Worm (Caenorhabditis elegans): ENCODE measurements around the gene hadb-1.

The hadb-1 gene

DNA sequence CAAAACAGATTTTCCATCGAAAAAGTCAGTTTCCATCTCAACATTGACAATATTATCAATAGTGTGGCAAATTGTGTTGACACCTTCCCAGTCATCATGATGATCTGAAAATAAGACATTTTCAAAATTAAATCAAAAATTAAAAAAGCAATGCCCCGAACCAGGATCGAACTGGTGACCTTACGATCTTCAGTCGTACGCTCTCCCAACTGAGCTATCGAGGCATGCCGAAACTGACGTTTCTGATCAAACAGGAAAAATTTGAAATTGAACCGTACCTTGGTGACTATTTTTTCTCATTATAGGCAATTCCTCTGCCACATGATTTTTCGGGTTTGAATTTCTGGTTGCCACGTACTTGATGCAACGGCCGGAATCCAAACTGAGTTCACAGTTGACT, 34.8 kb downstream of the hadb-1 start:
- TF ChIP-seq nhr-129 (tag; optimal IDR thresholded peaks at IDR 0.05) (no peak), nhr-10 (tag; optimal IDR thresholded peaks at IDR 0.05) (no peak)

DNA sequence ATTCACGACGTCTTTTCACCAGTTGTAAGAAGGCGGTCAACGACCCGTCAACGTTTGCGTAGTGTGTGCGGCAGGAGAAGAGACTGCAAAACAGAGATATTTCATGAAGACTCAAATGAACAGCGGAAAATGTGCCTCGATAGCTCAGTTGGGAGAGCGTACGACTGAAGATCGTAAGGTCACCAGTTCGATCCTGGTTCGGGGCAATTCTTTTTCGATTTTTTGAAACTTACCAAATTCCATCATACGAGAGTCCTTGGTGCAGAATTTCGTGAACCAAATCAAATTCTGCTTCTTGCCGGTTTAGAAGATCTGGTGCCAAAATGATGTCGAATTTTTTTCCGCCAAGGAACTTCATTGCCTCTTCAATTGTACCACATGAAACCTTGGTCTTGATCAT, 35.4 kb downstream of the hadb-1 start:
- peak; percentile 19 for TF ChIP-seq nhr-21 (tag; optimal IDR thresholded peaks at IDR 0.05)
- TF ChIP-seq unc-55 (GFP tag; optimal IDR thresholded peaks at IDR 0.05): peak; percentile 39
- TF ChIP-seq fos-1 (tag; optimal IDR thresholded peaks at IDR 0.05): peak; percentile 40
- TF ChIP-seq alr-1 (tag; optimal IDR thresholded peaks at IDR 0.05): no peak
- no peak for TF ChIP-seq lin-11 (tag; optimal IDR thresholded peaks at IDR 0.05)
- TF ChIP-seq C34F6.9 (tag; optimal IDR thresholded peaks at IDR 0.05): peak; percentile 38
- TF ChIP-seq nhr-129 (tag; optimal IDR thresholded peaks at IDR 0.05): peak; percentile 80
- peak; percentile 34 for TF ChIP-seq ama-1 (optimal IDR thresholded peaks at IDR 0.05)
- TF ChIP-seq dmd-4 (tag; optimal IDR thresholded peaks at IDR 0.05): no peak
- peak in 1 of 2 experiments; percentile 56 for TF ChIP-seq lsy-2 (tag; optimal IDR thresholded peaks at IDR 0.05)
- no peak for TF ChIP-seq R02D3.7 (tag; optimal IDR thresholded peaks at IDR 0.05)
- TF ChIP-seq nhr-12 (tag; optimal IDR thresholded peaks at IDR 0.05): no peak
- TF ChIP-seq blmp-1 (tag; optimal IDR thresholded peaks at IDR 0.05; ENCODE audit: insufficient read depth): peak; percentile 6
- TF ChIP-seq sma-9 (GFP tag; optimal IDR thresholded peaks at IDR 0.05): peak; percentile 39
- no peak for TF ChIP-seq sma-9 (tag; optimal IDR thresholded peaks at IDR 0.05)
- peak; percentile 9 for TF ChIP-seq ztf-4 (tag; optimal IDR thresholded peaks at IDR 0.05)

DNA sequence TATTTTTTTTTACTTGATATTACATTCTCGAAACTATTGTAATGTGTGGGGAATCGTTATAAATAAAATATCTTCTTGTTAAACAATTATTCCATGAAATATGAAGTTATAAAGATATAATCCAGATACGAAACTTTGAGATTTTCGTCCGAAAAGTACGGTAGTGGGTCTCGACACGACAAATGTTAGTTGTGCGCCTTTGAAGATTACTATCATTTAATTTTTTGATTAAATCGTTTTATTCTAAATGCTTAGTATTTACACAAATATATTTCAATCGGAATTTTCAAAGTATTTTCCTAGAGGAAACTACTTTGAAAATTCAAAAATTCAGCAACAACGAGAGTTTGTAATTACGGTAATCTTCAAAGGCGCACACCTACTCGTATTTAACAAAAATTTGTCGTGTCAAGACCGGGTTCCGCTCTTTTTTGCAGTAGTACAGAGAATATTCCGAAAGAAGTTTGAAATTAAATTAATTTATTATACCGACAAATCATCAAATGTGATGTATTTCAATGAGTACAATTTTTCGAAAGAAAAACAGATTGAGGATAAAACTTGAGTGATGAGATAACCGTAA, 36.1 kb downstream of the hadb-1 start:
- peak in 1 of 2 experiments; percentile 17 for TF ChIP-seq lsy-2 (tag; optimal IDR thresholded peaks at IDR 0.05)
- TF ChIP-seq lin-13 (GFP tag; optimal IDR thresholded peaks at IDR 0.05): no peak
- TF ChIP-seq sma-3 (GFP tag; optimal IDR thresholded peaks at IDR 0.05): peak; percentile 3
- peak; percentile 17 for TF ChIP-seq gmeb-1 (tag; optimal IDR thresholded peaks at IDR 0.05)
- TF ChIP-seq ceh-82 (tag; optimal IDR thresholded peaks at IDR 0.05): no peak
- no peak for TF ChIP-seq skn-1 (tag; optimal IDR thresholded peaks at IDR 0.05)
- TF ChIP-seq blmp-1 (tag; optimal IDR thresholded peaks at IDR 0.05; ENCODE audit: insufficient read depth): no peak
- TF ChIP-seq nhr-25 (tag; optimal IDR thresholded peaks at IDR 0.05): no peak
- TF ChIP-seq ama-1 (optimal IDR thresholded peaks at IDR 0.05): peak; percentile 70
- TF ChIP-seq nhr-129 (tag; optimal IDR thresholded peaks at IDR 0.05): no peak

DNA sequence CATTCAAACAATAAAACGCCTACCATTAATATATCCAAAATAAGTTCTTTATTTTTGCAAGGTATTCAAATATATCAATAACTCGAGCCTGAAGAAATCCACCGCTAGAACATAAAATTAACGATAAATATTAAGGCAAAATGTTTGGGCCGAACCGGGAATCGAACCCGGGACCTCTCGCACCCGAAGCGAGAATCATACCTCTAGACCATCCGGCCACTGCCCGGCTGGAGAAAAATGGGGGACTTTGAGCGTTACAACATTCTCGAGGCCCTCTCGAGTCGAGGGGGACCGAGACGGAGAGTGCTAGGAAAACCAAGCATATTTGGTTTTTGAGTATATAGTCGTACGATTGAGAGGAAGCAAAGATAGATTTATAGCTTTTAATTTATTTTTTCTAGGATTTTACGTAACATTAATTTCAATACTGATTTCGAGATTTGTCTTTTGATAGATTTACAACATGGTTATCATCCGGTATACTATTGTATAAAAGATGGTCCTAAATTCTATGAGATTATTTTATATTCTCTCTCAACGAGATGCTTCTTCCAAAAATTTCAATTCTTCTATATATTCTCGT, 38.0 kb downstream of the hadb-1 start, which contains the start of gene flp-23:
flp-23 (plus strand) TSS at position 533 of the 583 bp plus-strand sequence.
- TF ChIP-seq nhr-77 (tag; optimal IDR thresholded peaks at IDR 0.05): no peak
- no peak for TF ChIP-seq alr-1 (tag; optimal IDR thresholded peaks at IDR 0.05)
- no peak for TF ChIP-seq snpc-4 (tag; optimal IDR thresholded peaks at IDR 0.05)
- no peak for TF ChIP-seq dmd-4 (tag; optimal IDR thresholded peaks at IDR 0.05)
- TF ChIP-seq lin-13 (GFP tag; optimal IDR thresholded peaks at IDR 0.05): peak; percentile 43
- TF ChIP-seq skn-1 (tag; optimal IDR thresholded peaks at IDR 0.05): no peak
- TF ChIP-seq peb-1 (tag; optimal IDR thresholded peaks at IDR 0.05): no peak
- no peak for TF ChIP-seq sma-9 (GFP tag; optimal IDR thresholded peaks at IDR 0.05)
- no peak for TF ChIP-seq sma-9 (tag; optimal IDR thresholded peaks at IDR 0.05)
- TF ChIP-seq nhr-25 (tag; optimal IDR thresholded peaks at IDR 0.05): no peak
- no peak for TF ChIP-seq mab-5 (tag; optimal IDR thresholded peaks at IDR 0.05)
- no peak for TF ChIP-seq ztf-1 (GFP tag; conservative IDR thresholded peaks at IDR 0.05)
- no peak for TF ChIP-seq lin-11 (tag; optimal IDR thresholded peaks at IDR 0.05)
- no peak for TF ChIP-seq unc-39 (tag; optimal IDR thresholded peaks at IDR 0.05)
- TF ChIP-seq lin-39 (tag; optimal IDR thresholded peaks at IDR 0.05): no peak
- no peak for TF ChIP-seq zag-1 (tag; optimal IDR thresholded peaks at IDR 0.05)
- TF ChIP-seq lsy-2 (tag; optimal IDR thresholded peaks at IDR 0.05): peak in 1 of 2 experiments; percentile 48
- TF ChIP-seq nhr-21 (tag; optimal IDR thresholded peaks at IDR 0.05): no peak
- TF ChIP-seq ztf-4 (tag; optimal IDR thresholded peaks at IDR 0.05): no peak
- TF ChIP-seq unc-55 (GFP tag; optimal IDR thresholded peaks at IDR 0.05): peak; percentile 62
- TF ChIP-seq nhr-11 (tag; optimal IDR thresholded peaks at IDR 0.05): no peak
- TF ChIP-seq fos-1 (tag; optimal IDR thresholded peaks at IDR 0.05): no peak
- no peak for TF ChIP-seq unc-62 (GFP tag; optimal IDR thresholded peaks at IDR 0.05)
- TF ChIP-seq sma-3 (GFP tag; optimal IDR thresholded peaks at IDR 0.05): peak; percentile 10
- TF ChIP-seq blmp-1 (tag; optimal IDR thresholded peaks at IDR 0.05; ENCODE audit: insufficient read depth): no peak
- TF ChIP-seq nhr-6 (tag; optimal IDR thresholded peaks at IDR 0.05): no peak
- TF ChIP-seq nhr-129 (tag; optimal IDR thresholded peaks at IDR 0.05): peak; percentile 37
